Fruit fly (Drosophila melanogaster): ENCODE data around the gene CG13059.

dm6 chr3L:16289067-16289466 lies 34.4 kb upstream of the CG13059 start:
- TF ChIP-seq CTCF (optimal IDR thresholded peaks at IDR 0.05) (no peak), CG8478 (optimal IDR thresholded peaks at IDR 0.05) (no peak)

All from S2 (cell line).